Comparison of ENCODE assay signal across 5 fruit fly cellular contexts in the genomic region with DNA sequence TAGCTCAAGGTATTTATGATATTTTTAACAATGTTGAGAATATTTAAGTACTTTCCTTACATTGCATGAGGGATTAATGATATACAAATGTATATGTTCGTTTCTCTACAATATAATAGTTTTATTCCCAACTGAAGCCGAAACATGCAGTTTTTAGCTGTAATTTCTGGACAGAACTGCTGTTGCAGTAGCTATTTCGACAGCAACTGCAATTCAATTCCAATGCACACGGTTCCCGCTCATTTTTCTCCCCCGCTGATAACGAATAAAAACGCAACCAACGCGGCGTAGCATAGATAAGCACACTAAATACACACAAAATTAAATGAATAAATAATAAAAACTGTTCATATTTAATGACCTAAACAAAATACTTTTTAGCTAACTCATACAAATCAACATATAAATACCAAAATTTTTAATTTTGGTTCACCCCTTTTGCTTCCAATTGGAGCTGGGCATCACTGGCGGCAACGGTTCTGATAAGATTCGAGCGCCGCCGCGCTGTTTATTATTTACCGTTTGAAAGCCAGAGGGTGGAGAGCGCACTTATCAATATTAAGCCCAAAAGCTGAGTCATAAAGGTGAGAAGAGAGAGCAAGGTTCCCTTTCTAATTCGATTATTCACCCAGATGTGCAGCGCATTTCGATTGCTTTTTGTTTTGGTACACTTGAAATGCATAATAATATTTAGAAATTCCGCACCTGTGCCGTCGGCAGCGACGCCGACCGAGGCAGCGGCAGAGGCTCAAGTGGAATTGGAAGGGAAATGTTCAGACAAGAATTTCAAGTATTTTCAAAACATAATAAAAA.
A peak's percentile ranks its signal among the peaks of the same experiment; 100 is the strongest.
TF ChIP-seq lines count a peak whose summit lies in the region.

No protein-coding gene starts in this region.

- TF ChIP-seq CTCF in whole organism, embryonic (GFP tag; optimal IDR thresholded peaks at IDR 0.05; lab: Kevin White, UChicago) = peak; percentile 32

TF ChIP-seq in whole organism, adult, 20 proteins besides CTCF, POLR2A, EP300 and RAD21 (continues in another document):
- TF ChIP-seq CG7045 (GFP tag; optimal IDR thresholded peaks at IDR 0.05; lab: Kevin White, UChicago) (peak; percentile 4), cic (GFP tag; optimal IDR thresholded peaks at IDR 0.05; lab: Kevin White, UChicago) (peak; percentile 64), Crg-1 (GFP tag; optimal IDR thresholded peaks at IDR 0.05; lab: Kevin White, UChicago) (no peak), Hr96 (GFP tag; optimal IDR thresholded peaks at IDR 0.05; lab: Kevin White, UChicago) (peak; percentile 15), CG14711 (tag; optimal IDR thresholded peaks at IDR 0.05; lab: Kevin White, UChicago) (no peak), tj (GFP tag; optimal IDR thresholded peaks at IDR 0.05; lab: Kevin White, UChicago) (no peak), CG11617 (GFP tag; optimal IDR thresholded peaks at IDR 0.05; lab: Kevin White, UChicago) (peak; percentile 53), CG7101 (tag; optimal IDR thresholded peaks at IDR 0.05; lab: Kevin White, UChicago) (peak; percentile 75), CG12768 (GFP tag; optimal IDR thresholded peaks at IDR 0.05; lab: Kevin White, UChicago) (peak; percentile 21), cnc (optimal IDR thresholded peaks at IDR 0.05; lab: Kevin White, UChicago) (no peak), Clk (GFP tag; optimal IDR thresholded peaks at IDR 0.05; lab: Kevin White, UChicago) (no peak), kay (GFP tag; lab: Kevin White, UChicago; ENCODE audit: borderline replicate concordance) (peak; percentile 99), bab1 (GFP tag; optimal IDR thresholded peaks at IDR 0.05; lab: Kevin White, UChicago) (no peak), CG33017 (tag; optimal IDR thresholded peaks at IDR 0.05; lab: Kevin White, UChicago) (no peak), Mnt (GFP tag; optimal IDR thresholded peaks at IDR 0.05; lab: Kevin White, UChicago) (peak; percentile 1), pad (GFP tag; optimal IDR thresholded peaks at IDR 0.05; lab: Kevin White, UChicago) (peak; percentile 30)

TF ChIP-seq in whole organism, embryonic, 481 proteins besides CTCF, POLR2A, EP300 and RAD21 (continues in another document):
- TF ChIP-seq CG14441 (GFP tag; IDR thresholded peaks at IDR 0.05; lab: Robert Waterston, UW) (no peak), Drgx (GFP tag; IDR thresholded peaks at IDR 0.05; lab: Robert Waterston, UW) (peak; percentile 19; the same call in 1 of the 2 replicates), Nf-YC (tag; optimal IDR thresholded peaks at IDR 0.05; lab: Kevin White, UChicago) (no peak), Dll (GFP tag; IDR thresholded peaks at IDR 0.05; lab: Robert Waterston, UW; ENCODE audit: partially characterized antibody) (no peak), PHDP (tag; optimal IDR thresholded peaks at IDR 0.05; lab: Kevin White, UChicago) (peak; percentile 37), D19B (GFP tag; optimal IDR thresholded peaks at IDR 0.05; lab: Kevin White, UChicago) (no peak), Dfd (GFP tag; optimal IDR thresholded peaks at IDR 0.05; lab: Kevin White, UChicago) (no peak), mam (GFP tag; optimal IDR thresholded peaks at IDR 0.05; lab: Kevin White, UChicago) (no peak), CG1602 (GFP tag; optimal IDR thresholded peaks at IDR 0.05; lab: Kevin White, UChicago) (no peak), Doc2 (GFP tag; IDR thresholded peaks at IDR 0.05; lab: Robert Waterston, UW) (no peak), Nf-YA (GFP tag; IDR thresholded peaks at IDR 0.05; lab: Robert Waterston, UW) (no peak), CG9797 (GFP tag; optimal IDR thresholded peaks at IDR 0.05; lab: Kevin White, UChicago) (no peak), schlank (tag; optimal IDR thresholded peaks at IDR 0.05; lab: Kevin White, UChicago) (no peak), CG3726 (GFP tag; IDR thresholded peaks at IDR 0.05; lab: Robert Waterston, UW) (no peak), CG13775 (GFP tag; optimal IDR thresholded peaks at IDR 0.05; lab: Kevin White, UChicago) (no peak), twi (tag; optimal IDR thresholded peaks at IDR 0.05; lab: Kevin White, UChicago) (no peak), bsh (GFP tag; optimal IDR thresholded peaks at IDR 0.05; lab: Kevin White, UChicago) (peak in 1 of 2 experiments; percentile 36)

TF ChIP-seq in whole organism, prepupa, 60 proteins besides CTCF, POLR2A, EP300 and RAD21 (continues in another document):
- TF ChIP-seq Met (GFP tag; optimal IDR thresholded peaks at IDR 0.05; lab: Kevin White, UChicago) (peak; percentile 19), CG34406 (GFP tag; optimal IDR thresholded peaks at IDR 0.05; lab: Kevin White, UChicago) (peak; percentile 17), CG9139 (GFP tag; optimal IDR thresholded peaks at IDR 0.05; lab: Kevin White, UChicago) (no peak), eg (GFP tag; IDR thresholded peaks at IDR 0.05; lab: Robert Waterston, UW) (0 out of 3 replicates have a peak, but pooled peaks have one; percentile 50), CG6276 (GFP tag; optimal IDR thresholded peaks at IDR 0.05; lab: Kevin White, UChicago) (no peak), fkh (GFP tag; optimal IDR thresholded peaks at IDR 0.05; lab: Kevin White, UChicago) (peak; percentile 79), Sox15 (GFP tag; optimal IDR thresholded peaks at IDR 0.05; lab: Kevin White, UChicago) (no peak), CG6792 (GFP tag; optimal IDR thresholded peaks at IDR 0.05; lab: Kevin White, UChicago) (peak; percentile 19), net (GFP tag; optimal IDR thresholded peaks at IDR 0.05; lab: Kevin White, UChicago) (peak; percentile 18), CG6808 (GFP tag; optimal IDR thresholded peaks at IDR 0.05; lab: Kevin White, UChicago) (peak; percentile 97), pdm3 (GFP tag; optimal IDR thresholded peaks at IDR 0.05; lab: Kevin White, UChicago) (peak; percentile 20), fd59A (GFP tag; optimal IDR thresholded peaks at IDR 0.05; lab: Kevin White, UChicago) (no peak), CG32006 (GFP tag; optimal IDR thresholded peaks at IDR 0.05; lab: Kevin White, UChicago) (peak; percentile 62), fd85E (GFP tag; optimal IDR thresholded peaks at IDR 0.05; lab: Kevin White, UChicago) (no peak), CG11902 (GFP tag; optimal IDR thresholded peaks at IDR 0.05; lab: Kevin White, UChicago) (no peak), Sox102F (GFP tag; optimal IDR thresholded peaks at IDR 0.05; lab: Kevin White, UChicago) (no peak), CG6854 (GFP tag; optimal IDR thresholded peaks at IDR 0.05; lab: Kevin White, UChicago) (peak; percentile 9)

TF ChIP-seq in whole organism, pupa, 21 proteins besides CTCF, POLR2A, EP300 and RAD21:
- peak; percentile 94 for TF ChIP-seq CG8159 (tag; optimal IDR thresholded peaks at IDR 0.05; lab: Kevin White, UChicago)
- peak; percentile 18 for TF ChIP-seq Pif1B (GFP tag; optimal IDR thresholded peaks at IDR 0.05; lab: Kevin White, UChicago)
- TF ChIP-seq rn (GFP tag; IDR thresholded peaks at IDR 0.05; lab: Robert Waterston, UW) = 0 out of 2 replicates have a peak, but pooled peaks have one; percentile 3
- peak; percentile 59 for TF ChIP-seq CG14655 (GFP tag; optimal IDR thresholded peaks at IDR 0.05; lab: Kevin White, UChicago)
- peak; percentile 15 for TF ChIP-seq CG34367 (tag; optimal IDR thresholded peaks at IDR 0.05; lab: Kevin White, UChicago)
- peak; percentile 49; the same call in 1 of the 3 replicates for TF ChIP-seq CG4496 (GFP tag; IDR thresholded peaks at IDR 0.05; lab: Robert Waterston, UW)
- TF ChIP-seq Ets98B (GFP tag; IDR thresholded peaks at IDR 0.05; lab: Robert Waterston, UW) = peak; percentile 12; the same call in 1 of the 2 replicates
- TF ChIP-seq CG9948 (tag; optimal IDR thresholded peaks at IDR 0.05; lab: Kevin White, UChicago) = no peak
- TF ChIP-seq CG13204 (GFP tag; optimal IDR thresholded peaks at IDR 0.05; lab: Kevin White, UChicago) = no peak
- TF ChIP-seq CG10348 (GFP tag; IDR thresholded peaks at IDR 0.05; lab: Robert Waterston, UW) = no peak
- TF ChIP-seq CG15710 (tag; optimal IDR thresholded peaks at IDR 0.05; lab: Kevin White, UChicago) = peak; percentile 14
- no peak for TF ChIP-seq CG17806 (tag; optimal IDR thresholded peaks at IDR 0.05; lab: Kevin White, UChicago)

TF ChIP-seq in whole organism, wandering third instar larva, 38 proteins besides CTCF, POLR2A, EP300 and RAD21 (continues in another document):
- peak; percentile 31 for TF ChIP-seq HLH106 (tag; optimal IDR thresholded peaks at IDR 0.05; lab: Kevin White, UChicago)
- no peak for TF ChIP-seq jim (GFP tag; optimal IDR thresholded peaks at IDR 0.05; lab: Kevin White, UChicago)
- no peak for TF ChIP-seq Mio (GFP tag; optimal IDR thresholded peaks at IDR 0.05; lab: Kevin White, UChicago)
- TF ChIP-seq Sp1 (GFP tag; optimal IDR thresholded peaks at IDR 0.05; lab: Kevin White, UChicago) = no peak
- no peak for TF ChIP-seq CG32264 (GFP tag; optimal IDR thresholded peaks at IDR 0.05; lab: Kevin White, UChicago)
- TF ChIP-seq Dif (GFP tag; optimal IDR thresholded peaks at IDR 0.05; lab: Kevin White, UChicago; ENCODE audit: partially characterized antibody) = no peak
- no peak for TF ChIP-seq Dfd (GFP tag; optimal IDR thresholded peaks at IDR 0.05; lab: Kevin White, UChicago)
- TF ChIP-seq ey (GFP tag; optimal IDR thresholded peaks at IDR 0.05; lab: Kevin White, UChicago) = no peak
- no peak for TF ChIP-seq CG9705 (GFP tag; optimal IDR thresholded peaks at IDR 0.05; lab: Kevin White, UChicago)
- TF ChIP-seq tai (GFP tag; optimal IDR thresholded peaks at IDR 0.05; lab: Kevin White, UChicago) = no peak
- no peak for TF ChIP-seq dl (GFP tag; optimal IDR thresholded peaks at IDR 0.05; lab: Kevin White, UChicago; ENCODE audit: insufficient read depth in 1 of 2, partially characterized antibody in 2 of 2)
- TF ChIP-seq Vsx2 (GFP tag; optimal IDR thresholded peaks at IDR 0.05; lab: Kevin White, UChicago; ENCODE audit: partially characterized antibody) = no peak
- TF ChIP-seq sage (GFP tag; optimal IDR thresholded peaks at IDR 0.05; lab: Kevin White, UChicago) = peak; percentile 37
- no peak for TF ChIP-seq CrebA (GFP tag; optimal IDR thresholded peaks at IDR 0.05; lab: Kevin White, UChicago; ENCODE audit: borderline replicate concordance)
- TF ChIP-seq usp (GFP tag; optimal IDR thresholded peaks at IDR 0.05; lab: Kevin White, UChicago) = no peak
- TF ChIP-seq Rel (GFP tag; optimal IDR thresholded peaks at IDR 0.05; lab: Kevin White, UChicago) = peak; percentile 39
- TF ChIP-seq Rel (tag; optimal IDR thresholded peaks at IDR 0.05; lab: Kevin White, UChicago) = no peak
- TF ChIP-seq dmrt93B (GFP tag; optimal IDR thresholded peaks at IDR 0.05; lab: Kevin White, UChicago) = no peak
- peak; percentile 35 for TF ChIP-seq GATAd (GFP tag; optimal IDR thresholded peaks at IDR 0.05; lab: Kevin White, UChicago)
- TF ChIP-seq dsf (GFP tag; optimal IDR thresholded peaks at IDR 0.05; lab: Kevin White, UChicago; ENCODE audit: borderline replicate concordance) = no peak
- peak; percentile 36 for TF ChIP-seq woc (GFP tag; optimal IDR thresholded peaks at IDR 0.05; lab: Kevin White, UChicago)
- no peak for TF ChIP-seq sv (GFP tag; optimal IDR thresholded peaks at IDR 0.05; lab: Kevin White, UChicago)
- TF ChIP-seq psq (GFP tag; optimal IDR thresholded peaks at IDR 0.05; lab: Kevin White, UChicago) = no peak
- TF ChIP-seq fru (GFP tag; optimal IDR thresholded peaks at IDR 0.05; lab: Kevin White, UChicago) = peak; percentile 23
- peak in 1 of 2 experiments; percentile 41 for TF ChIP-seq foxo (GFP tag; optimal IDR thresholded peaks at IDR 0.05; lab: Kevin White, UChicago)
